Fruit fly (Drosophila melanogaster) whole organism, prepupa: ENCODE measurements around the gene Kcmf1.

Experiments used
- CG10631 ChIP-seq: fragments of 200-800 bp; sonication (Bioruptor generic); optimal IDR thresholded peaks from 2 replicates; lab custom pipeline; 2016; ENCODE audit warnings: missing biosample characterization, missing genetic modification characterization
- CG10669 ChIP-seq: fragments of 200-800 bp; sonication (Bioruptor generic); optimal IDR thresholded peaks from 3 replicates; lab custom pipeline; 2018; ENCODE audit warnings: missing biosample characterization, mild to moderate bottlenecking, missing genetic modification characterization, moderate library complexity
- CG11294 ChIP-seq: fragments of 200-800 bp; sonication (Bioruptor generic); IDR thresholded peaks from 2 replicates; pipeline ENCODE4 v1.3.6; 2022; ENCODE audit warnings: missing biosample characterization, missing genetic modification characterization
- CG15336 ChIP-seq: fragments of 200-800 bp; sonication (Bioruptor generic); IDR thresholded peaks from 2 replicates; pipeline ENCODE4 v1.3.6; 2022; ENCODE audit warnings: missing biosample characterization, missing genetic modification characterization
- CG16779 ChIP-seq: fragments of 200-800 bp; sonication (Bioruptor generic); optimal IDR thresholded peaks from 3 replicates; lab custom pipeline; 2017; ENCODE audit warnings: missing biosample characterization, mild to moderate bottlenecking, missing genetic modification characterization
- CG31627 ChIP-seq: fragments of 200-800 bp; sonication (Bioruptor generic); optimal IDR thresholded peaks from 3 replicates; lab custom pipeline; 2016; ENCODE audit warnings: missing biosample characterization, missing genetic modification characterization
- CG3919 ChIP-seq: fragments of 200-800 bp; sonication (Bioruptor generic); optimal IDR thresholded peaks from 3 replicates; lab custom pipeline; 2016; ENCODE audit warnings: missing biosample characterization, missing genetic modification characterization
- CG6163 ChIP-seq: fragments of 200-800 bp; sonication (Bioruptor generic); IDR thresholded peaks from 3 replicates; pipeline ENCODE4 v1.3.6; 2022; ENCODE audit warnings: missing biosample characterization, missing genetic modification characterization
- CG6276 ChIP-seq: fragments of 200-800 bp; sonication (Bioruptor generic); optimal IDR thresholded peaks from 2 replicates; lab custom pipeline; 2017; ENCODE audit warnings: missing biosample characterization, mild to moderate bottlenecking, missing genetic modification characterization
- CG6792 ChIP-seq: fragments of 200-800 bp; sonication (Bioruptor generic); optimal IDR thresholded peaks from 3 replicates; lab custom pipeline; 2016; ENCODE audit warnings: missing biosample characterization, missing genetic modification characterization
- CG6854 ChIP-seq: fragments of 200-800 bp; sonication (Bioruptor generic); optimal IDR thresholded peaks from 2 replicates; lab custom pipeline; 2017; ENCODE audit warnings: missing biosample characterization, mild to moderate bottlenecking, missing genetic modification characterization
- CG7368 ChIP-seq: fragments of 200-800 bp; sonication (Bioruptor generic); optimal IDR thresholded peaks from 3 replicates; lab custom pipeline; 2016; ENCODE audit warnings: missing biosample characterization, missing genetic modification characterization
- CG8119 ChIP-seq: fragments of 200-800 bp; sonication (Bioruptor generic); IDR thresholded peaks from 3 replicates; pipeline ENCODE4 v1.3.6; 2022; ENCODE audit warnings: missing biosample characterization, missing genetic modification characterization
- CG8319 ChIP-seq: fragments of 200-800 bp; sonication (Bioruptor generic); optimal IDR thresholded peaks from 3 replicates; lab custom pipeline; 2016; ENCODE audit warnings: missing biosample characterization, missing genetic modification characterization
- CG8632 ChIP-seq: fragments of 200-800 bp; sonication (Bioruptor generic); optimal IDR thresholded peaks from 3 replicates; lab custom pipeline; 2016; ENCODE audit warnings: missing biosample characterization, missing genetic modification characterization
- CG9139 ChIP-seq: fragments of 200-800 bp; sonication (Bioruptor generic); optimal IDR thresholded peaks from 3 replicates; lab custom pipeline; 2017; ENCODE audit warnings: missing biosample characterization, mild to moderate bottlenecking, missing genetic modification characterization
- Eip75B ChIP-seq: fragments of 200-800 bp; sonication (Bioruptor generic); optimal IDR thresholded peaks from 3 replicates; lab custom pipeline; 2016; ENCODE audit warnings: missing biosample characterization, missing genetic modification characterization
- Eip78C ChIP-seq: fragments of 200-800 bp; sonication (Bioruptor generic); peaks from one replicate; lab custom pipeline; 2016; ENCODE audit warnings: missing biosample characterization, missing genetic modification characterization
- Ets96B ChIP-seq: fragments of 200-800 bp; optimal IDR thresholded peaks from 2 replicates; lab custom pipeline; 2019; ENCODE audit warnings: missing biosample characterization, mild to moderate bottlenecking, missing genetic modification characterization, moderate library complexity
- Gug ChIP-seq: fragments of 200-800 bp; sonication (Bioruptor generic); IDR thresholded peaks from 2 replicates; pipeline ENCODE4 v1.3.6; 2022; ENCODE audit warnings: missing biosample characterization, missing genetic modification characterization
- Hr38 ChIP-seq: sonication (Bioruptor generic); optimal IDR thresholded peaks from 2 replicates; lab custom pipeline; 2016; ENCODE audit warnings: missing biosample characterization, missing genetic modification characterization
- Hr39 ChIP-seq: fragments of 200-800 bp; sonication (Bioruptor generic); optimal IDR thresholded peaks from 2 replicates; lab custom pipeline; 2016; ENCODE audit warnings: missing biosample characterization, missing genetic modification characterization
- Lpt ChIP-seq: fragments of 200-800 bp; sonication (Bioruptor generic); optimal IDR thresholded peaks from 3 replicates; lab custom pipeline; 2016; ENCODE audit warnings: missing biosample characterization, missing genetic modification characterization
- Met ChIP-seq: fragments of 200-800 bp; sonication (Bioruptor generic); optimal IDR thresholded peaks from 3 replicates; lab custom pipeline; 2016; ENCODE audit warnings: missing biosample characterization, missing genetic modification characterization
- OdsH ChIP-seq: fragments of 200-800 bp; sonication (Bioruptor generic); optimal IDR thresholded peaks from 3 replicates; lab custom pipeline; 2016; ENCODE audit warnings: missing biosample characterization, missing genetic modification characterization
- Smox ChIP-seq: fragments of 200-800 bp; sonication (Bioruptor generic); optimal IDR thresholded peaks from 3 replicates; lab custom pipeline; 2016; ENCODE audit warnings: missing biosample characterization, missing genetic modification characterization
- Sox102F ChIP-seq: fragments of 200-800 bp; sonication (Bioruptor generic); optimal IDR thresholded peaks from 2 replicates; lab custom pipeline; 2016; ENCODE audit warnings: missing biosample characterization, mild to moderate bottlenecking, missing genetic modification characterization
- Sox15 ChIP-seq: fragments of 200-800 bp; sonication (Bioruptor generic); optimal IDR thresholded peaks from 3 replicates; lab custom pipeline; 2016; ENCODE audit warnings: missing biosample characterization, missing genetic modification characterization
- achi ChIP-seq: fragments of 200-800 bp; sonication (Bioruptor generic); optimal IDR thresholded peaks from 3 replicates; lab custom pipeline; 2016; ENCODE audit warnings: missing biosample characterization, missing genetic modification characterization
- acj6 ChIP-seq: fragments of 200-800 bp; sonication (Bioruptor generic); optimal IDR thresholded peaks from 3 replicates; lab custom pipeline; 2016; ENCODE audit warnings: missing biosample characterization, missing genetic modification characterization
- cyc ChIP-seq: fragments of 200-800 bp; sonication (Bioruptor generic); optimal IDR thresholded peaks from 3 replicates; lab custom pipeline; 2016; ENCODE audit warnings: missing biosample characterization, missing genetic modification characterization
- dac ChIP-seq: fragments of 200-800 bp; sonication (Bioruptor generic); optimal IDR thresholded peaks from 2 replicates; lab custom pipeline; 2017; ENCODE audit warnings: missing biosample characterization, mild to moderate bottlenecking, missing genetic modification characterization
- eg ChIP-seq: fragments of 200-800 bp; sonication (Bioruptor generic); IDR thresholded peaks from 3 replicates; pipeline ENCODE4 v1.3.6; 2022; ENCODE audit warnings: missing biosample characterization, missing genetic modification characterization
- esn ChIP-seq: fragments of 200-800 bp; sonication (Bioruptor generic); optimal IDR thresholded peaks from 2 replicates; lab custom pipeline; 2016; ENCODE audit warnings: missing biosample characterization, mild to moderate bottlenecking, missing genetic modification characterization, moderate library complexity
- fd59A ChIP-seq: fragments of 200-800 bp; sonication (Bioruptor generic); optimal IDR thresholded peaks from 2 replicates; lab custom pipeline; 2017; ENCODE audit warnings: missing biosample characterization, mild to moderate bottlenecking, missing genetic modification characterization, missing genetic modification reagents
- fd85E ChIP-seq: fragments of 200-800 bp; sonication (Bioruptor generic); optimal IDR thresholded peaks from 3 replicates; lab custom pipeline; 2016; ENCODE audit warnings: missing biosample characterization, missing genetic modification characterization
- fkh ChIP-seq: fragments of 200-800 bp; sonication (Bioruptor generic); optimal IDR thresholded peaks from 3 replicates; lab custom pipeline; 2017; ENCODE audit warnings: missing biosample characterization, mild to moderate bottlenecking, missing genetic modification characterization, moderate library complexity
- lz ChIP-seq: fragments of 200-800 bp; sonication (Bioruptor generic); optimal IDR thresholded peaks from 3 replicates; lab custom pipeline; 2016; ENCODE audit warnings: missing biosample characterization, missing genetic modification characterization
- pdm3 ChIP-seq: fragments of 200-800 bp; sonication (Bioruptor generic); optimal IDR thresholded peaks from 3 replicates; lab custom pipeline; 2016; ENCODE audit warnings: missing biosample characterization, missing genetic modification characterization
- salr ChIP-seq, 2 experiments: fragments of 200-800 bp; sonication (Bioruptor generic); optimal IDR thresholded peaks; 3 replicates each; lab custom pipeline; 2016 to 2018; ENCODE audit warnings: missing biosample characterization in 2 of 2, missing genetic modification characterization in 2 of 2, mild to moderate bottlenecking in 1 of 2
- ss ChIP-seq, 2 experiments: fragments of 200-800 bp; sonication (Bioruptor generic); optimal IDR thresholded peaks; 2 replicates in 1 of 2; 3 replicates in 1 of 2; lab custom pipeline; 2017 to 2018; ENCODE audit warnings: mild to moderate bottlenecking in 2 of 2, missing biosample characterization in 2 of 2, missing genetic modification characterization in 2 of 2, moderate library complexity in 1 of 2
- topi ChIP-seq: fragments of 200-800 bp; sonication (Bioruptor generic); optimal IDR thresholded peaks from 3 replicates; lab custom pipeline; 2016; ENCODE audit warnings: missing biosample characterization, missing genetic modification characterization
- vri ChIP-seq: fragments of 200-800 bp; sonication (Bioruptor generic); optimal IDR thresholded peaks from 3 replicates; lab custom pipeline; 2016; ENCODE audit warnings: missing biosample characterization, mild to moderate bottlenecking, missing genetic modification characterization

The Kcmf1 gene

dm6 chr3R:9057398-9058058 lies 42.8 kb upstream of the Kcmf1 start (continued):
- TF ChIP-seq vri (GFP tag; lab: Kevin White, UChicago) (peak; percentile 78), CG8632 (GFP tag; lab: Kevin White, UChicago) (peak; percentile 82), CG6792 (peak; percentile 86), CG31627 (GFP tag; lab: Kevin White, UChicago) (peak; percentile 68), CG15336 (GFP tag; lab: Robert Waterston, UW) (no peak), dac (GFP tag; lab: Kevin White, UChicago) (peak; percentile 94), Eip78C (GFP tag; lab: Kevin White, UChicago) (peak; percentile 97), Sox15 (GFP tag; lab: Kevin White, UChicago) (peak; percentile 35), topi (GFP tag; lab: Kevin White, UChicago) (peak; percentile 92), CG8319 (GFP tag; lab: Kevin White, UChicago) (peak; percentile 76), salr (GFP tag; optimal IDR thresholded peaks at IDR 0.05; lab: Kevin White, UChicago) (peak; percentile 15 to 97), Gug (GFP tag; lab: Robert Waterston, UW) (no peak), fd85E (peak; percentile 59), acj6 (GFP tag; lab: Kevin White, UChicago) (peak; percentile 87), OdsH (GFP tag; lab: Kevin White, UChicago) (peak; percentile 92), fd59A (GFP tag; lab: Kevin White, UChicago) (peak; percentile 58), CG10669 (GFP tag; lab: Kevin White, UChicago) (peak; percentile 73)

dm6 chr3R:9057032-9057397 lies 42.3 kb upstream of the Kcmf1 start:
- no peak for TF ChIP-seq topi (GFP tag; lab: Kevin White, UChicago)
- TF ChIP-seq CG8319 (GFP tag; lab: Kevin White, UChicago) = no peak
- TF ChIP-seq CG10631 (GFP tag; lab: Kevin White, UChicago) = no peak
- TF ChIP-seq acj6 (GFP tag; lab: Kevin White, UChicago) = no peak
- TF ChIP-seq cyc (GFP tag; lab: Kevin White, UChicago) = no peak
- TF ChIP-seq CG11294 (GFP tag; lab: Robert Waterston, UW) = no peak
- TF ChIP-seq Eip75B (GFP tag; lab: Kevin White, UChicago) = no peak
- no peak for TF ChIP-seq vri (GFP tag; lab: Kevin White, UChicago)
- no peak for TF ChIP-seq fd85E
- TF ChIP-seq Eip78C (GFP tag; lab: Kevin White, UChicago) = no peak
- no peak for TF ChIP-seq Smox (GFP tag; lab: Kevin White, UChicago)
- TF ChIP-seq CG10669 (GFP tag; lab: Kevin White, UChicago) = no peak

dm6 chr3R:9056409-9057031 lies 41.8 kb upstream of the Kcmf1 start:
- TF ChIP-seq Hr38 (GFP tag; lab: Kevin White, UChicago) (no peak), Sox102F (GFP tag; lab: Kevin White, UChicago) (peak; percentile 21), pdm3 (GFP tag; lab: Kevin White, UChicago) (no peak), ss (GFP tag; optimal IDR thresholded peaks at IDR 0.05; lab: Kevin White, UChicago) (peak; percentile 81 to 83), fd85E (peak; percentile 11), Eip75B (GFP tag; lab: Kevin White, UChicago) (peak; percentile 8), fkh (GFP tag; lab: Kevin White, UChicago) (peak; percentile 83), CG6854 (peak; percentile 70), CG3919 (peak; percentile 35), achi (no peak), CG11294 (GFP tag; lab: Robert Waterston, UW) (no peak), cyc (GFP tag; lab: Kevin White, UChicago) (no peak), CG16779 (peak; percentile 55), dac (GFP tag; lab: Kevin White, UChicago) (no peak), fd59A (GFP tag; lab: Kevin White, UChicago) (peak; percentile 30), CG9139 (GFP tag; lab: Kevin White, UChicago) (peak; percentile 72), CG15336 (GFP tag; lab: Robert Waterston, UW) (no peak), CG10669 (GFP tag; lab: Kevin White, UChicago) (peak; percentile 59), CG6276 (peak; percentile 68), Ets96B (tag; lab: Kevin White, UChicago) (peak; percentile 60), CG8319 (GFP tag; lab: Kevin White, UChicago) (no peak), Hr39 (GFP tag; lab: Kevin White, UChicago) (no peak), CG7368 (GFP tag; lab: Kevin White, UChicago) (peak; percentile 15), lz (no peak), eg (GFP tag; lab: Robert Waterston, UW) (no peak), topi (GFP tag; lab: Kevin White, UChicago) (no peak), Smox (GFP tag; lab: Kevin White, UChicago) (no peak), CG8119 (no peak), esn (GFP tag; lab: Kevin White, UChicago) (no peak), Met (peak; percentile 13), CG6163 (GFP tag; lab: Robert Waterston, UW) (no peak), CG8632 (GFP tag; lab: Kevin White, UChicago) (no peak), Lpt (GFP tag; lab: Kevin White, UChicago) (peak; percentile 66)
